Fruit fly (Drosophila melanogaster) S2 (cell line): ENCODE data around the gene Tk.

ENCODE experiments used
- CG8478 ChIP-seq: fragments of >200 bp; optimal IDR thresholded peaks from 2 replicates; lab custom pipeline; 2018
- CTCF ChIP-seq, 2 experiments: fragments of >200 bp; optimal IDR thresholded peaks; 2 replicates each; lab custom pipeline; 2018

dm6 chr3R:11984441-11984840 lies 20.8 kb downstream of the Tk start, which contains the start of gene CG3397:
- TF ChIP-seq CG8478 (lab: Kevin White, UChicago) (no peak), CTCF (optimal IDR thresholded peaks at IDR 0.05; lab: Kevin White, UChicago) (no peak)
